Worm (Caenorhabditis elegans) whole organism, young adult: ENCODE data around the gene grd-2.

Experiments
- T07F8.4 ChIP-seq: sonication (generic microtip); optimal IDR thresholded peaks from 2 replicates; lab custom pipeline; 2016; ENCODE audit warnings: mild to moderate bottlenecking, missing genetic modification characterization, moderate library complexity, missing compliant biosample characterization
- aptf-3 ChIP-seq: fragments of 200-800 bp; sonication (Bioruptor generic); IDR thresholded peaks from 2 replicates; pipeline ENCODE4 v1.3.6; 2022; ENCODE audit warnings: missing genetic modification characterization, missing compliant biosample characterization
- lin-26 ChIP-seq: fragments of 200-800 bp; sonication (Bioruptor generic); IDR thresholded peaks from 2 replicates; pipeline ENCODE4 v1.3.6; 2022; ENCODE audit warnings: missing genetic modification reagents, missing genetic modification characterization, missing compliant biosample characterization
- lin-54 ChIP-seq: fragments of 200-800 bp; sonication (Bioruptor generic); optimal IDR thresholded peaks from 2 replicates; lab custom pipeline; 2018; ENCODE audit warnings: mild to moderate bottlenecking, missing genetic modification characterization, missing compliant biosample characterization
- lir-1 ChIP-seq: fragments of 200-800 bp; sonication (Bioruptor generic); conservative IDR thresholded peaks from 2 replicates; pipeline ENCODE4 v1.3.6; 2022; ENCODE audit warnings: missing genetic modification reagents, missing genetic modification characterization, missing compliant biosample characterization
- mes-4 ChIP-seq: sonication (generic microtip); optimal IDR thresholded peaks from 2 replicates; lab custom pipeline; 2016; ENCODE audit warnings: missing genotype, missing genetic modification characterization, missing compliant biosample characterization
- sea-2 ChIP-seq: fragments of 200-800 bp; sonication (Bioruptor generic); IDR thresholded peaks from 2 replicates; pipeline ENCODE4 v1.3.6; 2022; ENCODE audit warnings: missing genetic modification characterization, missing compliant biosample characterization
- snpc-3.4 ChIP-seq: sonication (generic microtip); optimal IDR thresholded peaks from 2 replicates; lab custom pipeline; 2017; ENCODE audit warnings: missing genetic modification characterization, mild to moderate bottlenecking, missing compliant biosample characterization, antibody characterized with exemption, moderate library complexity, missing genotype, missing genetic modification reagents
- snpc-4 ChIP-seq, 5 experiments: fragments of 150-350 bp in 1 of 5; sonication (generic microtip) in 4 of 5; optimal IDR thresholded peaks; 2 replicates each; lab custom pipeline; 2014 to 2018; ENCODE audit warnings: missing genetic modification characterization in 5 of 5, missing biosample characterization in 3 of 5, antibody characterized with exemption in 2 of 5, mild to moderate bottlenecking in 2 of 5, missing compliant biosample characterization in 2 of 5, missing genotype in 2 of 5, moderate library complexity in 2 of 5, missing genetic modification reagents in 1 of 5

ce11 chrV:20606617-20607016, 3.0 kb upstream of the grd-2 start, which contains the start of gene F46B3.23:
- no peak for TF ChIP-seq snpc-4 (GFP tag; optimal IDR thresholded peaks at IDR 0.05; lab: Kevin White, UChicago)
- TF ChIP-seq snpc-4 (tag; optimal IDR thresholded peaks at IDR 0.05; lab: Kevin White, UChicago): no peak
- no peak for TF ChIP-seq lir-1 (GFP tag; lab: Robert Waterston, UW)
- no peak for TF ChIP-seq aptf-3 (GFP tag; lab: Robert Waterston, UW)
- TF ChIP-seq lin-54 (GFP tag; lab: Kevin White, UChicago): no peak
- TF ChIP-seq lin-26 (GFP tag; lab: Robert Waterston, UW): no peak
- TF ChIP-seq snpc-3.4: no peak
- no peak for TF ChIP-seq sea-2 (GFP tag; lab: Robert Waterston, UW)
- TF ChIP-seq T07F8.4 (tag; lab: Kevin White, UChicago): no peak
- TF ChIP-seq mes-4: no peak
